Fruit fly (Drosophila melanogaster): ENCODE data around the gene CG18789.

CG18789 gene

DNA sequence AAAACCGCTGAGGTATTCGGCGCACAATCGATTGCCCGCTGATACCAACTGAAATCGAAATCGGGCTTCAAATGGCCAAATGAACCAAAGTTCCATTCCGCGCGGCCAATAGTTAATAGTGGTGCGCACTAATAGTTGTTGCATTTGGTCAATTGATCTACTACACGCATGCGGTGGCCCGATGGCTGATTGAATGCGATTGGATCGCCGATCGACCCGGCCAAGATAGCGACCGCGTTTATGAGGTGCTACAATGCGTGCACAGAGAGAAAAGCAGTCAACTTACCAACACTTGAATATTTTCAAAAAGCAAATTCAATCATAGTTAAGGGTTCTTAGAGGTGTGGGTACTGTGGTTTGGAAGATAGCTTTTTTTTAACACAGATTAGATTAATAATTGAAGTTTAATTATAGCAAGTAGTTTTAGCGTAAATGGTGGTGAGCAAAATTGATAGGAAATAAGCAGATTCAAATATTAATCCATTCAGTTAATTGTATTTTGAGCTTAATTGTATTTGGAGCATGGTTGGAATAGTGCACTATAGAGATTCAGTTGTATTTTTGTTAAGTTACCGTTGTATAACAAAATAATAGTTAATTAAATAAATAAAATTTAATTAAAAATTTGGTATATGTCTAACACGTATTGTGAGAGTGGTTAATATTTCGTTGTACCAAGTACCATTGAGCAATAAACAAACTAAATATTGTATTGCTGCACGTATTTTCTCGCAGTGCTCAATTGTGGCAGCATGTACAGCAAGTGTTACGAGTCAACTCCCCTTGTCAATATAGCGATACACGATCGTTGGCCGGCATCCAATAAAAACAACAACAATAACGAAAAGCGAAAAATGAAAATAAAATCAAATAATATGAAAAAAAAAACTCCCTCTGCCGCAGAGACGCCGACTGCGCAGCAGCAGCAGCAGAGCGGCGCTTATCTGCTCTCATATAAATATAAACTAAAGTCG is 31.5 kb upstream of the CG18789 start:
- peak; percentile 75 for TF ChIP-seq achi (GFP tag; optimal IDR thresholded peaks at IDR 0.05)
- TF ChIP-seq CG6792 (GFP tag; optimal IDR thresholded peaks at IDR 0.05), result peak; percentile 68
- TF ChIP-seq CG11762 (GFP tag; optimal IDR thresholded peaks at IDR 0.05; ENCODE audit: insufficient read depth), result peak; percentile 53
- TF ChIP-seq Ets21C (GFP tag; optimal IDR thresholded peaks at IDR 0.05), result peak; percentile 62
- peak; percentile 71 for TF ChIP-seq pdm3 (GFP tag; optimal IDR thresholded peaks at IDR 0.05)
- peak; percentile 43 for TF ChIP-seq CG11294 (GFP tag; IDR thresholded peaks at IDR 0.05)
- peak; percentile 82 for TF ChIP-seq CG10631 (GFP tag; optimal IDR thresholded peaks at IDR 0.05)
- TF ChIP-seq CG8319 (GFP tag; optimal IDR thresholded peaks at IDR 0.05), result peak; percentile 50
- TF ChIP-seq CG3919 (GFP tag; optimal IDR thresholded peaks at IDR 0.05), result peak; percentile 80
- peak; percentile 67 for TF ChIP-seq CG16779 (tag; optimal IDR thresholded peaks at IDR 0.05)
- peak; percentile 85 for TF ChIP-seq CG6808 (GFP tag; optimal IDR thresholded peaks at IDR 0.05)
- TF ChIP-seq net (GFP tag; optimal IDR thresholded peaks at IDR 0.05), result peak; percentile 60
- peak; percentile 70 for TF ChIP-seq CG10669 (GFP tag; optimal IDR thresholded peaks at IDR 0.05)
- peak; percentile 75 for TF ChIP-seq lz (GFP tag; optimal IDR thresholded peaks at IDR 0.05)
- peak; percentile 56 for TF ChIP-seq Gug (GFP tag; IDR thresholded peaks at IDR 0.05)
- TF ChIP-seq fd59A (GFP tag; optimal IDR thresholded peaks at IDR 0.05), result peak; percentile 71
- peak; percentile 29 for TF ChIP-seq Eip93F (GFP tag; optimal IDR thresholded peaks at IDR 0.05)
- TF ChIP-seq dac (GFP tag; optimal IDR thresholded peaks at IDR 0.05), result no peak
- peak; percentile 79 for TF ChIP-seq dsx (GFP tag; optimal IDR thresholded peaks at IDR 0.05; ENCODE audit: poor library complexity, severe bottlenecking)
- peak; percentile 84 for TF ChIP-seq esn (GFP tag; optimal IDR thresholded peaks at IDR 0.05)
- TF ChIP-seq topi (GFP tag; optimal IDR thresholded peaks at IDR 0.05), result peak; percentile 75
- peak; percentile 1 for TF ChIP-seq Eip75B (GFP tag; optimal IDR thresholded peaks at IDR 0.05)
- TF ChIP-seq Hr39 (GFP tag; optimal IDR thresholded peaks at IDR 0.05), result peak; percentile 81
- TF ChIP-seq CG6163 (GFP tag; IDR thresholded peaks at IDR 0.05), result peak; percentile 79; the same call in 2 of the 3 replicates
- peak; percentile 87 for TF ChIP-seq svp (GFP tag)
- TF ChIP-seq CG6276 (GFP tag; optimal IDR thresholded peaks at IDR 0.05), result peak; percentile 86
- peak; percentile 75 for TF ChIP-seq spab (GFP tag; optimal IDR thresholded peaks at IDR 0.05)
- no peak for TF ChIP-seq fkh (GFP tag; optimal IDR thresholded peaks at IDR 0.05)
- peak; percentile 64 for TF ChIP-seq Met (GFP tag; optimal IDR thresholded peaks at IDR 0.05)
- TF ChIP-seq CG8632 (GFP tag; optimal IDR thresholded peaks at IDR 0.05), result peak; percentile 80
- peak; percentile 68 for TF ChIP-seq Sox14 (GFP tag; optimal IDR thresholded peaks at IDR 0.05)
- peak; percentile 84 for TF ChIP-seq CG34406 (GFP tag; optimal IDR thresholded peaks at IDR 0.05)
- TF ChIP-seq salr (GFP tag; optimal IDR thresholded peaks at IDR 0.05), result peak; percentile 47 to 88
- TF ChIP-seq fd85E (GFP tag; optimal IDR thresholded peaks at IDR 0.05), result no peak
- peak; percentile 65 for TF ChIP-seq CG11902 (GFP tag; optimal IDR thresholded peaks at IDR 0.05)
- peak; percentile 91 for TF ChIP-seq Eip78C (GFP tag)
- TF ChIP-seq CG1621 (tag; optimal IDR thresholded peaks at IDR 0.05), result peak; percentile 46
- TF ChIP-seq OdsH (GFP tag; optimal IDR thresholded peaks at IDR 0.05), result peak; percentile 72
- TF ChIP-seq CG9139 (GFP tag; optimal IDR thresholded peaks at IDR 0.05), result peak; percentile 91
- peak; percentile 65 for TF ChIP-seq Smox (GFP tag; optimal IDR thresholded peaks at IDR 0.05)
- peak; percentile 68 for TF ChIP-seq vri (GFP tag; optimal IDR thresholded peaks at IDR 0.05)
- peak; percentile 92 for TF ChIP-seq CG32006 (GFP tag; optimal IDR thresholded peaks at IDR 0.05)
- peak; percentile 65 for TF ChIP-seq CG6854 (GFP tag; optimal IDR thresholded peaks at IDR 0.05)
- TF ChIP-seq Blimp-1 (GFP tag; optimal IDR thresholded peaks at IDR 0.05), result peak; percentile 58
- TF ChIP-seq CG15336 (GFP tag; IDR thresholded peaks at IDR 0.05), result peak; percentile 67
- TF ChIP-seq ss (GFP tag; optimal IDR thresholded peaks at IDR 0.05), result peak; percentile 91 to 92
- TF ChIP-seq CG8119 (GFP tag; IDR thresholded peaks at IDR 0.05), result peak; percentile 69; the same call in 2 of the 3 replicates
- TF ChIP-seq Ets96B (tag; optimal IDR thresholded peaks at IDR 0.05), result peak; percentile 77
- peak; percentile 50 for TF ChIP-seq Hr4 (GFP tag; optimal IDR thresholded peaks at IDR 0.05)

All from whole organism, prepupa.